Worm (Caenorhabditis elegans) whole organism, L2 larva: Measurements from ENCODE around the gene hpx-2.

Experiments
- F13H6.1 ChIP-seq: sonication (generic microtip); optimal IDR thresholded peaks from 2 replicates; lab custom pipeline; 2016; ENCODE audit warnings: missing genetic modification characterization, missing compliant biosample characterization
- R02D3.7 ChIP-seq: fragments of 150-350 bp; optimal IDR thresholded peaks from 2 replicates; lab custom pipeline; 2014; ENCODE audit warnings: missing biosample characterization, missing genetic modification characterization
- Y55F3AM.14 ChIP-seq: fragments of 200-800 bp; sonication (Bioruptor generic); optimal IDR thresholded peaks from 2 replicates; lab custom pipeline; 2018; ENCODE audit warnings: mild to moderate bottlenecking, missing genetic modification characterization, missing compliant biosample characterization
- ZK546.5 ChIP-seq: sonication (generic microtip); optimal IDR thresholded peaks from 2 replicates; lab custom pipeline; 2017; ENCODE audit warnings: missing biosample characterization, missing genetic modification characterization
- alr-1 ChIP-seq: fragments of 150-350 bp; optimal IDR thresholded peaks from 2 replicates; lab custom pipeline; 2014; ENCODE audit warnings: missing biosample characterization, missing genetic modification characterization
- aly-2 ChIP-seq: fragments of 150-350 bp; optimal IDR thresholded peaks from 2 replicates; lab custom pipeline; 2014; ENCODE audit warnings: missing biosample characterization, missing genetic modification characterization
- ama-1 ChIP-seq: fragments of 150-350 bp; optimal IDR thresholded peaks from 2 replicates; lab custom pipeline; 2018; ENCODE audit warnings: inconsistent platforms
- blmp-1 ChIP-seq: sonication (generic microtip); optimal IDR thresholded peaks from 2 replicates; lab custom pipeline; 2017; ENCODE audit warnings: missing genetic modification characterization, mild to moderate bottlenecking, missing compliant biosample characterization, antibody characterized with exemption, moderate library complexity; ENCODE audit not compliant: insufficient read depth
- ceh-16 ChIP-seq: fragments of 150-350 bp; optimal IDR thresholded peaks from 2 replicates; lab custom pipeline; 2014; ENCODE audit warnings: missing biosample characterization, missing genetic modification characterization
- crh-2 ChIP-seq: sonication (generic microtip); optimal IDR thresholded peaks from 2 replicates; lab custom pipeline; 2017; ENCODE audit warnings: missing biosample characterization, missing genetic modification characterization
- egl-27 ChIP-seq: sonication (generic microtip); optimal IDR thresholded peaks from 3 replicates; lab custom pipeline; 2017; ENCODE audit warnings: missing biosample characterization, missing genetic modification reagents, missing genetic modification characterization
- elt-3 ChIP-seq: sonication (generic microtip); optimal IDR thresholded peaks from 2 replicates; lab custom pipeline; 2017; ENCODE audit warnings: missing biosample characterization, missing genetic modification characterization
- fos-1 ChIP-seq: fragments of 150-350 bp; optimal IDR thresholded peaks from 2 replicates; lab custom pipeline; 2014; ENCODE audit warnings: missing biosample characterization, missing genetic modification characterization
- gmeb-1 ChIP-seq: fragments of 150-350 bp; optimal IDR thresholded peaks from 2 replicates; lab custom pipeline; 2014; ENCODE audit warnings: missing biosample characterization, missing genetic modification characterization
- lin-11 ChIP-seq: fragments of 150-350 bp; sonication (generic microtip); optimal IDR thresholded peaks from 2 replicates; lab custom pipeline; 2014; ENCODE audit warnings: missing biosample characterization, missing genetic modification characterization, inconsistent platforms, mixed read lengths
- lin-13 ChIP-seq: fragments of 150-350 bp; optimal IDR thresholded peaks from 2 replicates; lab custom pipeline; 2014; ENCODE audit warnings: missing biosample characterization, missing genetic modification reagents, missing genetic modification characterization
- mdl-1 ChIP-seq, 2 experiments: fragments of 150-350 bp in 1 of 2; sonication (generic microtip) in 1 of 2; optimal IDR thresholded peaks; 2 replicates each; lab custom pipeline; 2017; ENCODE audit warnings: missing biosample characterization in 2 of 2, missing genetic modification characterization in 2 of 2
- nhr-11 ChIP-seq: fragments of 150-350 bp; optimal IDR thresholded peaks from 2 replicates; lab custom pipeline; 2014; ENCODE audit warnings: missing biosample characterization, missing genetic modification characterization
- nhr-129 ChIP-seq: fragments of 150-350 bp; optimal IDR thresholded peaks from 2 replicates; lab custom pipeline; 2014; ENCODE audit warnings: missing biosample characterization, missing genetic modification characterization
- nhr-25 ChIP-seq: fragments of 150-350 bp; sonication (generic microtip); optimal IDR thresholded peaks from 3 replicates; lab custom pipeline; 2014; ENCODE audit warnings: missing biosample characterization, missing genetic modification characterization
- nhr-6 ChIP-seq: fragments of 150-350 bp; optimal IDR thresholded peaks from 2 replicates; lab custom pipeline; 2014; ENCODE audit warnings: missing biosample characterization, missing genetic modification characterization
- sem-4 ChIP-seq: fragments of 150-350 bp; optimal IDR thresholded peaks from 2 replicates; lab custom pipeline; 2014; ENCODE audit warnings: missing biosample characterization, missing genetic modification reagents, missing genetic modification characterization
- sma-9 ChIP-seq, 2 experiments: fragments of 150-350 bp in 1 of 2; sonication (generic microtip) in 1 of 2; optimal IDR thresholded peaks; 2 replicates each; lab custom pipeline; 2014 to 2016; ENCODE audit warnings: missing genetic modification characterization in 2 of 2, mild to moderate bottlenecking in 1 of 2, missing biosample characterization in 1 of 2, missing compliant biosample characterization in 1 of 2, missing genetic modification reagents in 1 of 2, moderate library complexity in 1 of 2
- unc-39 ChIP-seq: fragments of 150-350 bp; optimal IDR thresholded peaks from 2 replicates; lab custom pipeline; 2014; ENCODE audit warnings: missing biosample characterization, missing genetic modification characterization
- unc-55 ChIP-seq: fragments of 150-350 bp; sonication (generic microtip); optimal IDR thresholded peaks from 3 replicates; lab custom pipeline; 2014; ENCODE audit warnings: missing biosample characterization, missing genetic modification reagents, missing genetic modification characterization
- zag-1 ChIP-seq: fragments of 150-350 bp; optimal IDR thresholded peaks from 2 replicates; lab custom pipeline; 2014; ENCODE audit warnings: missing biosample characterization, missing genetic modification characterization
- ztf-11 ChIP-seq: sonication (generic microtip); optimal IDR thresholded peaks from 2 replicates; lab custom pipeline; 2017; ENCODE audit warnings: missing biosample characterization, missing genetic modification characterization
- ztf-4 ChIP-seq: fragments of 150-350 bp; optimal IDR thresholded peaks from 2 replicates; lab custom pipeline; 2014; ENCODE audit warnings: missing biosample characterization, missing genetic modification characterization

The hpx-2 gene

DNA sequence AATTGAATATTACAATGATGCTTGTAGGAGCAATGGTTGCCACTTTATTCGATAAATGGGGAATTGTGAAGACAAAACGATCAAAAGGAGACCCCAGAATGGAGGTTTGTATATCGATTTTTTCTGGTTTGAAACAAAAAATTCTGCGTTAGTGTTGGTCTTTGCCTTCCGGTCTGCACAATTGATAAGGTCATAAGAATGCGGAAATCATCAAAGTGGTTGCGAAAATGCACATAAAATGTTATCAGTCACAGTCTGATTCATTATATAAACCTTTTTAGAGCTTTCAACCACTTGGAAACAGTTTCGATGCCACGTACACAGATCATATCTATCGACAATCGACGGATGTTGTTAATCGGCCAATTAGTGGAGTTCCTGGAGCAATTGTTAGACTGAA, 43.3 kb downstream of the hpx-2 start:
- TF ChIP-seq mdl-1 (tag; optimal IDR thresholded peaks at IDR 0.05; lab: Kevin White, UChicago) (no peak), zag-1 (tag; lab: Kevin White, UChicago) (no peak), lin-13 (GFP tag; lab: Kevin White, UChicago) (no peak), gmeb-1 (tag; lab: Kevin White, UChicago) (no peak), unc-39 (tag; lab: Kevin White, UChicago) (no peak), fos-1 (tag; lab: Kevin White, UChicago) (peak; percentile 96), sem-4 (tag; lab: Kevin White, UChicago) (no peak), unc-55 (no peak), nhr-6 (tag; lab: Kevin White, UChicago) (no peak), aly-2 (tag; lab: Kevin White, UChicago) (no peak), ceh-16 (tag; lab: Kevin White, UChicago) (no peak), nhr-11 (no peak), sma-9 (GFP tag; optimal IDR thresholded peaks at IDR 0.05; lab: Kevin White, UChicago) (peak; percentile 51), sma-9 (tag; optimal IDR thresholded peaks at IDR 0.05; lab: Kevin White, UChicago) (no peak), crh-2 (tag; lab: Kevin White, UChicago) (peak; percentile 30), ZK546.5 (tag; lab: Kevin White, UChicago) (no peak), egl-27 (tag; lab: Kevin White, UChicago) (no peak), nhr-129 (no peak), elt-3 (tag; lab: Kevin White, UChicago) (no peak), lin-11 (no peak), ama-1 (lab: Kevin White, UChicago) (no peak), Y55F3AM.14 (GFP tag; lab: Kevin White, UChicago) (no peak), blmp-1 (tag; lab: Kevin White, UChicago) (no peak), alr-1 (tag; lab: Kevin White, UChicago) (no peak), R02D3.7 (tag; lab: Kevin White, UChicago) (no peak)

DNA sequence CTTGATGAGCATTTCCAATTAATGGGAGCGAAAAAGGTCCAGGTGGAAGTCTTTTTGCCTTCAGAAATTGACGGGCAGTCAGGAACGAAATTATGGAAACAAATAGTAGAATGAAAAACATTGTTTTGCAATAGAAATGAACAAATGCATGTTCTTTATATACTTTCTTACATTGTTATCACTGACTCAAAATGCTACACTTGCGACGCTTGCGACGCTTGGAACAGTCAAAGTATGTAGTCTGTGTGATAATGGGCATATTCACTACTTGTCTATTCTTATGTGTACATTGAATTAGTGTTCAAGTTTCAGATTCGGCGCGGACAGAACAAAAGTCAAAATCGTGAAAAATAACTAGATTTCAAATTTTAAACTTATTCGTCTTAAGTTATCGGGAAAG, 48.1 kb downstream of the hpx-2 start, which contains the start of gene cyp-35C1:
TSS of gene cyp-35C1 (minus strand) at position 132 of the 400 bp plus-strand sequence.
- TF ChIP-seq fos-1 (tag; lab: Kevin White, UChicago) (peak; percentile 5), sma-9 (GFP tag; optimal IDR thresholded peaks at IDR 0.05; lab: Kevin White, UChicago) (peak; percentile 34), sma-9 (tag; optimal IDR thresholded peaks at IDR 0.05; lab: Kevin White, UChicago) (no peak), mdl-1 (tag; optimal IDR thresholded peaks at IDR 0.05; lab: Kevin White, UChicago) (no peak)
- TF ChIP-seq, all 48 proteins: peak for 2

DNA sequence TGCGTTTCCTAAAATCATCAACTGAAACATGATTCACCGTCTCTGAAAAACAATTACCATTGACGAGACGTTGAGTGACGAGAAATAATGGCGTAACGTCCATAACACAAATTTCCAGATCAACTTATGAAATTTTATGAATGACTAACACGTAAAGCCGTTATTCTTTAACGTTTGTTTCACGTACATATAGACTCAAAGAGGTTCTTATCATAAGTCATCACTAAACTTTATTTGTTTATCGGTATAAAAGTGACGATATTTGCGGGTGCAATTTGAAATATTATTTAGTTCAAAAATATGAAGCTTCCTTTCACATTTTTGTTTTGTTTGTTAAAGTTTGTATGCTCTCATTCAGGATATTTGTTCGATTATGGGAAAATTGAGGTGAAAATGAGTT, 48.9 kb downstream of the hpx-2 start, which contains the start of gene oac-3:
TSS of gene oac-3 (plus strand) at position 301 of the 400 bp plus-strand sequence.
- no peak for TF ChIP-seq alr-1 (tag; lab: Kevin White, UChicago)
- no peak for TF ChIP-seq ztf-11 (tag; lab: Kevin White, UChicago)
- TF ChIP-seq mdl-1 (tag; optimal IDR thresholded peaks at IDR 0.05; lab: Kevin White, UChicago), result no peak
- TF ChIP-seq, all 48 proteins: peak for 0

DNA sequence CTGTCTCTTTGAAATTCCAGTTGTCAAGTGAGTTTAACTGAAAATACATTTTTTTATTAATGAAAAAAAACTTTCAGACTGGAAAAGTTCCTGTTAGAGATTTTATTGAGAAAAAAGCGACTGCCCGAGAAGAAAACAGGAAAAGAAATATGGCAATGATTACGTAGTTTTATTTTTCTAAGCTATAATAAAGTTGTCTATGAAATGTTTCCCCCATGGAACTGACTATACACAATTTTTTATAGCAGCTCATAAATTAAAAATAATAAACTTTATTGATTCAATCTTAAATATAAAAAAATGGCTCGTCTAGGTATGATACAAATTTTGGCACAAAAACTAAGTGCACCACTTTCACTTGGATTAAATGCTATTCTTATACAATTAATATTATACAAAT, 52.2 kb downstream of the hpx-2 start, which contains the start of gene C06B3.1:
TSS of gene C06B3.1 (plus strand) at position 301 of the 400 bp plus-strand sequence.
- TF ChIP-seq ztf-4 (no peak), F13H6.1 (no peak), ztf-11 (tag; lab: Kevin White, UChicago) (no peak), blmp-1 (tag; lab: Kevin White, UChicago) (no peak), unc-55 (no peak), fos-1 (tag; lab: Kevin White, UChicago) (no peak), nhr-25 (tag; lab: Kevin White, UChicago) (no peak)
